Fruit fly (Drosophila melanogaster): ENCODE results near the gene CG1503.

DNA sequence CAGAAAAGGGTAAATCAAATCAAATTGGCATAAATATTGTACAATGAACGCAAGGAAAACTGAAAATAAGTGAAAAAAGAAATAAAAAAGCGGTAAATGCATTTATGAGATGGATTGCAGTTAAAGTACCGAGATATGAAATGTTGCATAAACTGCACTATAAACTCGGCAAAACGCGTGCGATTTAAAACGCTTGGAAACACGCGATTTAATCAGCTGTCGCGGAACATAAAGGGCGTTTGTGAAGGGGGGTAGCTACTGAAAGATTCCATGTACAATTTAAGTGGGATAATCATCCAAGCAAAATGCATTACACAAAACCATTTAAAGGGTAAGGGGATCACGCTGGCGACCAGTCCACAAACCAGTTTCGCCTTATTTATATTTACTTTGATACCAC lies 20.6 kb upstream of the CG1503 start:
- TF ChIP-seq cnc (optimal IDR thresholded peaks at IDR 0.05) (no peak), CG7101 (tag; optimal IDR thresholded peaks at IDR 0.05) (no peak), CG7045 (GFP tag; optimal IDR thresholded peaks at IDR 0.05) (no peak), Mnt (GFP tag; optimal IDR thresholded peaks at IDR 0.05) (no peak), Crg-1 (GFP tag; optimal IDR thresholded peaks at IDR 0.05) (no peak), CG14711 (tag; optimal IDR thresholded peaks at IDR 0.05) (no peak), cic (GFP tag; optimal IDR thresholded peaks at IDR 0.05) (no peak), CG33017 (tag; optimal IDR thresholded peaks at IDR 0.05) (no peak)
